Fruit fly (Drosophila melanogaster) whole organism, embryonic: Measurements from ENCODE around the gene CG8065.

Experiments
- Antp ChIP-seq: fragments of 200-800 bp; sonication (Bioruptor generic); optimal IDR thresholded peaks from 3 replicates; lab custom pipeline; 2016; ENCODE audit warnings: missing biosample characterization, missing genetic modification characterization
- Atf3 ChIP-seq: fragments of 200-800 bp; sonication (Bioruptor generic); optimal IDR thresholded peaks from 3 replicates; lab custom pipeline; 2016; ENCODE audit warnings: missing biosample characterization, missing genetic modification characterization
- CG10147 ChIP-seq: fragments of 200-800 bp; sonication (Bioruptor generic); optimal IDR thresholded peaks from 2 replicates; lab custom pipeline; 2019; ENCODE audit warnings: missing biosample characterization, mild to moderate bottlenecking, missing genetic modification characterization, moderate library complexity
- CG10267 ChIP-seq: fragments of 200-800 bp; sonication (Bioruptor generic); optimal IDR thresholded peaks from 2 replicates; lab custom pipeline; 2018; ENCODE audit warnings: missing biosample characterization, mild to moderate bottlenecking, missing genetic modification characterization, moderate library complexity
- CG13287 ChIP-seq: fragments of 200-800 bp; sonication (Bioruptor generic); IDR thresholded peaks from 2 replicates; pipeline ENCODE4 v1.3.6; 2022; ENCODE audit warnings: missing biosample characterization, missing genetic modification characterization; ENCODE audit not compliant: partially characterized antibody
- CG18599 ChIP-seq: fragments of 200-800 bp; sonication (Bioruptor generic); optimal IDR thresholded peaks from 3 replicates; lab custom pipeline; 2017; ENCODE audit warnings: missing biosample characterization, missing genetic modification characterization, mild to moderate bottlenecking, moderate library complexity, missing genetic modification reagents
- CG30403 ChIP-seq: fragments of 200-800 bp; sonication (Bioruptor generic); optimal IDR thresholded peaks from 3 replicates; lab custom pipeline; 2016; ENCODE audit warnings: missing biosample characterization, missing genetic modification characterization
- CG31224 ChIP-seq: fragments of 200-800 bp; sonication (Bioruptor generic); IDR thresholded peaks from 2 replicates; pipeline ENCODE4 v1.3.6; 2022; ENCODE audit warnings: missing biosample characterization, missing genetic modification characterization
- CG31441 ChIP-seq: fragments of 200-800 bp; sonication (Bioruptor generic); IDR thresholded peaks from 2 replicates; pipeline ENCODE4 v1.3.6; 2022; ENCODE audit warnings: missing biosample characterization, missing genetic modification characterization
- CG32532 ChIP-seq: fragments of 200-800 bp; sonication (Bioruptor generic); IDR thresholded peaks from 2 replicates; pipeline ENCODE4 v1.3.6; 2022; ENCODE audit warnings: missing biosample characterization, missing genetic modification characterization
- CG4282 ChIP-seq: fragments of 200-800 bp; sonication (Bioruptor generic); optimal IDR thresholded peaks from 2 replicates; lab custom pipeline; 2016; ENCODE audit warnings: missing biosample characterization, missing genetic modification characterization
- CG5953 ChIP-seq: fragments of 200-800 bp; sonication (Bioruptor generic); IDR thresholded peaks from 2 replicates; pipeline ENCODE4 v1.3.6; 2022; ENCODE audit warnings: missing biosample characterization, missing genetic modification characterization
- CG6765 ChIP-seq: fragments of 200-800 bp; sonication (Bioruptor generic); optimal IDR thresholded peaks from 3 replicates; lab custom pipeline; 2017; ENCODE audit warnings: missing biosample characterization, mild to moderate bottlenecking, missing genetic modification characterization
- CG7357 ChIP-seq: fragments of 200-800 bp; sonication (Bioruptor generic); IDR thresholded peaks from 3 replicates; pipeline ENCODE4 v1.3.6; 2022; ENCODE audit warnings: missing biosample characterization, missing genetic modification characterization
- CG7928 ChIP-seq: fragments of 200-800 bp; sonication (Bioruptor generic); optimal IDR thresholded peaks from 2 replicates; lab custom pipeline; 2017; ENCODE audit warnings: missing biosample characterization, mild to moderate bottlenecking, missing genetic modification characterization
- CG7963 ChIP-seq: fragments of 200-800 bp; sonication (Bioruptor generic); IDR thresholded peaks from 3 replicates; pipeline ENCODE4 v1.3.6; 2022; ENCODE audit warnings: missing biosample characterization, missing genetic modification characterization; ENCODE audit not compliant: partially characterized antibody
- CG8924 ChIP-seq: fragments of 200-800 bp; optimal IDR thresholded peaks from 3 replicates; lab custom pipeline; 2019; ENCODE audit warnings: missing biosample characterization, mild to moderate bottlenecking, missing genetic modification characterization, moderate library complexity
- CkIIα-i1 ChIP-seq: fragments of 200-800 bp; sonication (Bioruptor generic); IDR thresholded peaks from 2 replicates; pipeline ENCODE4 v1.3.6; 2022; ENCODE audit warnings: missing biosample characterization, missing genetic modification characterization
- D19B ChIP-seq: fragments of 200-800 bp; sonication (Bioruptor generic); optimal IDR thresholded peaks from 2 replicates; lab custom pipeline; 2017; ENCODE audit warnings: missing biosample characterization, mild to moderate bottlenecking, missing genetic modification characterization
- Drgx ChIP-seq: fragments of 200-800 bp; sonication (Bioruptor generic); IDR thresholded peaks from 2 replicates; pipeline ENCODE4 v1.3.6; 2022; ENCODE audit warnings: missing biosample characterization, missing genetic modification characterization
- Lpt ChIP-seq: fragments of >200 bp; optimal IDR thresholded peaks from 2 replicates; lab custom pipeline; 2018; ENCODE audit warnings: missing biosample characterization, missing genetic modification characterization
- MBD-R2 ChIP-seq: fragments of 200-800 bp; sonication (Bioruptor generic); IDR thresholded peaks from 2 replicates; pipeline ENCODE4 v1.3.6; 2022; ENCODE audit warnings: missing biosample characterization, missing genetic modification characterization
- Meics ChIP-seq: fragments of 200-800 bp; sonication (Bioruptor generic); optimal IDR thresholded peaks from 2 replicates; lab custom pipeline; 2017; ENCODE audit warnings: missing biosample characterization, mild to moderate bottlenecking, missing genetic modification characterization
- Mes4 ChIP-seq: fragments of 200-800 bp; sonication (Bioruptor generic); optimal IDR thresholded peaks from 2 replicates; lab custom pipeline; 2016; ENCODE audit warnings: missing biosample characterization, missing genetic modification characterization
- Neu2 ChIP-seq: fragments of 200-800 bp; sonication (Bioruptor generic); optimal IDR thresholded peaks from 3 replicates; lab custom pipeline; 2016; ENCODE audit warnings: missing biosample characterization, missing genetic modification characterization, borderline replicate concordance
- Sox100B ChIP-seq: fragments of 200-800 bp; sonication (Bioruptor generic); optimal IDR thresholded peaks from 3 replicates; lab custom pipeline; 2018; ENCODE audit warnings: missing biosample characterization, mild to moderate bottlenecking, missing genetic modification characterization
- Sox102F ChIP-seq: fragments of 200-800 bp; sonication (Bioruptor generic); optimal IDR thresholded peaks from 2 replicates; lab custom pipeline; 2018; ENCODE audit warnings: missing biosample characterization, mild to moderate bottlenecking, missing genetic modification characterization, moderate library complexity
- Ssrp ChIP-seq: fragments of 200-800 bp; sonication (Bioruptor generic); optimal IDR thresholded peaks from 2 replicates; lab custom pipeline; 2018; ENCODE audit warnings: missing biosample characterization, mild to moderate bottlenecking, missing genetic modification characterization, moderate library complexity
- Tbp ChIP-seq: fragments of >200 bp; optimal IDR thresholded peaks from 2 replicates; lab custom pipeline; 2018; ENCODE audit warnings: missing biosample characterization, missing genetic modification characterization
- Usf ChIP-seq: fragments of 200-800 bp; sonication (Bioruptor generic); optimal IDR thresholded peaks from 2 replicates; lab custom pipeline; 2017; ENCODE audit warnings: missing genotype, missing biosample characterization, missing genetic modification characterization
- ap ChIP-seq: fragments of 200-800 bp; sonication (Bioruptor generic); IDR thresholded peaks from 2 replicates; pipeline ENCODE4 v1.3.6; 2022; ENCODE audit warnings: missing biosample characterization, missing genetic modification characterization
- ara ChIP-seq: fragments of 200-800 bp; sonication (Bioruptor generic); IDR thresholded peaks from 2 replicates; pipeline ENCODE4 v1.3.6; 2022; ENCODE audit warnings: missing biosample characterization, missing genetic modification characterization
- bowl ChIP-seq: fragments of 200-800 bp; sonication (Bioruptor generic); IDR thresholded peaks from 2 replicates; pipeline ENCODE4 v1.3.6; 2022; ENCODE audit warnings: missing biosample characterization, missing genetic modification characterization
- cad ChIP-seq: fragments of >200 bp; optimal IDR thresholded peaks from 2 replicates; lab custom pipeline; 2017; ENCODE audit warnings: missing biosample characterization, missing genetic modification characterization
- ci ChIP-seq: fragments of 200-800 bp; sonication (Bioruptor generic); IDR thresholded peaks from 3 replicates; pipeline ENCODE4 v1.3.6; 2022; ENCODE audit warnings: missing biosample characterization, missing genetic modification characterization
- gem ChIP-seq: fragments of 200-800 bp; sonication (Bioruptor generic); optimal IDR thresholded peaks from 2 replicates; lab custom pipeline; 2019; ENCODE audit warnings: missing biosample characterization, mild to moderate bottlenecking, missing genetic modification characterization, moderate library complexity
- hbn ChIP-seq: fragments of 200-800 bp; sonication (Bioruptor generic); IDR thresholded peaks from 2 replicates; pipeline ENCODE4 v1.3.6; 2022; ENCODE audit warnings: missing biosample characterization, missing genetic modification characterization; ENCODE audit not compliant: partially characterized antibody
- kay ChIP-seq: fragments of 200-800 bp; sonication (Bioruptor generic); optimal IDR thresholded peaks from 2 replicates; lab custom pipeline; 2016; ENCODE audit warnings: missing biosample characterization, missing genetic modification characterization
- lilli ChIP-seq: fragments of 200-800 bp; sonication (Bioruptor generic); optimal IDR thresholded peaks from 3 replicates; lab custom pipeline; 2016; ENCODE audit warnings: missing biosample characterization, missing genetic modification characterization
- nom ChIP-seq: fragments of 200-800 bp; sonication (Bioruptor generic); optimal IDR thresholded peaks from 2 replicates; lab custom pipeline; 2017; ENCODE audit warnings: missing biosample characterization, missing genetic modification characterization, mild to moderate bottlenecking, moderate library complexity, missing genetic modification reagents
- peb ChIP-seq: fragments of 200-800 bp; sonication (Bioruptor generic); IDR thresholded peaks from 2 replicates; pipeline ENCODE4 v1.3.6; 2022; ENCODE audit warnings: missing biosample characterization, missing genetic modification characterization
- phol ChIP-seq: fragments of 200-800 bp; sonication (Bioruptor generic); optimal IDR thresholded peaks from 3 replicates; lab custom pipeline; 2018; ENCODE audit warnings: missing biosample characterization, mild to moderate bottlenecking, missing genetic modification characterization, moderate library complexity
- sc ChIP-seq, 3 experiments: fragments of >200 bp in 2 of 3; fragments of 200-800 bp in 1 of 3; sonication (Bioruptor generic) in 1 of 3; optimal IDR thresholded peaks; 2 replicates in 2 of 3; 3 replicates in 1 of 3; lab custom pipeline; 2017; ENCODE audit warnings: mild to moderate bottlenecking in 1 of 3, missing biosample characterization in 1 of 3, missing genetic modification characterization in 1 of 3, missing genetic modification reagents in 1 of 3
- shn ChIP-seq: fragments of 200-800 bp; sonication (Bioruptor generic); optimal IDR thresholded peaks from 3 replicates; lab custom pipeline; 2016; ENCODE audit warnings: missing biosample characterization, missing genetic modification characterization
- sima ChIP-seq: fragments of 200-800 bp; sonication (Bioruptor generic); optimal IDR thresholded peaks from 2 replicates; lab custom pipeline; 2016; ENCODE audit warnings: missing biosample characterization, missing genetic modification characterization
- sna ChIP-seq: fragments of 200-800 bp; sonication (Bioruptor generic); IDR thresholded peaks from 2 replicates; pipeline ENCODE4 v1.3.6; 2022; ENCODE audit warnings: missing biosample characterization, missing genetic modification characterization; ENCODE audit not compliant: partially characterized antibody
- tx ChIP-seq: fragments of 200-800 bp; sonication (Bioruptor generic); optimal IDR thresholded peaks from 2 replicates; lab custom pipeline; 2016; ENCODE audit warnings: missing biosample characterization, missing genetic modification characterization
- unpg ChIP-seq: fragments of 200-800 bp; sonication (Bioruptor generic); optimal IDR thresholded peaks from 3 replicates; lab custom pipeline; 2018; ENCODE audit warnings: missing biosample characterization, mild to moderate bottlenecking, missing genetic modification characterization, moderate library complexity
- vvl ChIP-seq: fragments of 200-800 bp; sonication (Bioruptor generic); IDR thresholded peaks from 2 replicates; pipeline ENCODE4 v1.3.6; 2022; ENCODE audit warnings: missing biosample characterization, missing genetic modification characterization
- wdn ChIP-seq: fragments of 200-800 bp; sonication (Bioruptor generic); IDR thresholded peaks from 2 replicates; pipeline ENCODE4 v1.3.6; 2022; ENCODE audit warnings: missing biosample characterization, missing genetic modification characterization

CG8065 gene

DNA sequence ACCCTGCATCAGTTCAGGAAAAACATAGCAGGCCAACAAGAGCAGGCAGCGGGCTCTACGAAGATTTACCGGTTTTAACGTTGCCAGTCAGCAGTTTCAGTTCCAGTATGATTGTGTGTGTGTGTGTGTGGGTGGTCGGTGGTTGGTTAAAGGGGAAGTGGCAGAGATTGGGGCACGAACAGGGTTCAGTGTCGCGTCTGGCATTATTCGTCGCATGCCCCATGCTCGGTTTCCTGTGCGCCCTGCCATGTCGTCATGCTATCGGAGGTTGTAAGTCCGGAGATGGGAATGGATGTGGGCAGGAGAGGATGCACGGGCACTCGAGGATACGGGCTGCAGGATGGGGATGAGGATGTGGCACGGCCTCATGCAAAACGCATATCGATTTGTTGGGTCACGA, 43.3 kb downstream of the CG8065 start:
- TF ChIP-seq Antp (no peak), nom (GFP tag; lab: Kevin White, UChicago) (peak; percentile 4), D19B (GFP tag; lab: Kevin White, UChicago) (no peak), CG31224 (GFP tag; lab: Robert Waterston, UW) (peak; percentile 68), lilli (no peak), cad (GFP tag; lab: Kevin White, UChicago) (no peak), ci (0 out of 3 replicates have a peak, but pooled peaks have one; percentile 17)

DNA sequence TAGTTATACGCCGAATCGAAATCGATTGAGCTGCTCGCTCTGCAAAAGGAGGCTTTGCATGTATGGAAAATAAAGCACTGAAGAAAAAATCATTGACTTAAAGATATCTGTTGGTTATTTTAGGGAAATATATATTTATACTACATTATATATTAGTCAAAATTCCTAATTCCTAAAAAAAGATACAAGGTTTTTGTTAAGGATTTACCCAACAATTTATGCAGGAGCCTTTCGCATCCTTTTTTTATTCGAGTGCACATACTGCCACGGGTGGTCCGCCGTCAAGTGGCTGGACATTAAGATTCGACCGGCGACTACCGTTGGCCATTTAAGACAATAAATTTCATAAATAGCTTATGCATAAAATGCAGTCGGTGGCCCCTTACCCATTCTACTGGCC, 45.8 kb downstream of the CG8065 start:
- TF ChIP-seq Mes4 (GFP tag; lab: Kevin White, UChicago) = no peak
- no peak for TF ChIP-seq CkIIα-i1 (GFP tag; lab: Robert Waterston, UW)
- TF ChIP-seq kay = no peak
- TF ChIP-seq Tbp = no peak
- no peak for TF ChIP-seq vvl
- TF ChIP-seq CG10267 (tag; lab: Kevin White, UChicago) = no peak
- TF ChIP-seq tx (GFP tag; lab: Kevin White, UChicago) = no peak
- TF ChIP-seq shn (GFP tag; lab: Kevin White, UChicago) = no peak
- TF ChIP-seq CG6765 = no peak
- no peak for TF ChIP-seq ara (GFP tag; lab: Robert Waterston, UW)
- TF ChIP-seq CG7963 (GFP tag; lab: Robert Waterston, UW) = no peak
- TF ChIP-seq Neu2 (GFP tag; lab: Kevin White, UChicago) = no peak
- TF ChIP-seq hbn = no peak
- TF ChIP-seq CG4282 (GFP tag; lab: Kevin White, UChicago) = no peak
- TF ChIP-seq sima (GFP tag; lab: Kevin White, UChicago) = no peak
- no peak for TF ChIP-seq peb (GFP tag; lab: Robert Waterston, UW)

DNA sequence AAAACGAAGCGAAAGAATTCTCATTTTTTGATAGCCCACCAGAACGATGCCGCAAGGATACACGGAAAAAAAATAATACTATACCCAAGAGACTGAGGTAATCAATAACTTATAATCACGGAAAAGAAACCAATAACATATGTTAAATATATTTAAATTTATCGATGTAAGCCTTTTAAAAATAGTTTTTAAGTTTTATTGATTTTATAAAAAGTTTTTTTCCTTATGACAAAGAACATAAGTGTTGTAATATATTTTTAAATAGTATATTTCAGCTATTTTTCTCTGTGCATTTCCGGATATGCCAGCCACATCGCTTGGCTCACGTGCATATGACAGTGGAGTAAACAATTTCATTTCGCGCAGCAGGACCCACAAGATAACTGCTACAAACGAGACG, 47.4 kb downstream of the CG8065 start:
- TF ChIP-seq CG13287 (GFP tag; lab: Robert Waterston, UW) (no peak), Atf3 (GFP tag; lab: Kevin White, UChicago) (no peak), CG10147 (GFP tag; lab: Kevin White, UChicago) (no peak), CG32532 (GFP tag; lab: Robert Waterston, UW) (no peak), sna (GFP tag; lab: Robert Waterston, UW) (no peak), CG7928 (GFP tag; lab: Kevin White, UChicago) (no peak), CG5953 (no peak), phol (tag; lab: Kevin White, UChicago) (peak; percentile 21), Sox100B (GFP tag; lab: Kevin White, UChicago) (peak; percentile 22), MBD-R2 (GFP tag; lab: Robert Waterston, UW) (no peak), Meics (GFP tag; lab: Kevin White, UChicago) (peak; percentile 7), gem (tag; lab: Kevin White, UChicago) (peak; percentile 60), CG18599 (peak; percentile 17), CG31441 (GFP tag; lab: Robert Waterston, UW) (peak; percentile 58), CG8924 (peak; percentile 20), Lpt (GFP tag; lab: Kevin White, UChicago) (no peak), CG4282 (GFP tag; lab: Kevin White, UChicago) (no peak), wdn (GFP tag; lab: Robert Waterston, UW) (no peak), Sox102F (peak; percentile 24), unpg (peak; percentile 20), Drgx (GFP tag; lab: Robert Waterston, UW) (no peak), ap (no peak), Ssrp (tag; lab: Kevin White, UChicago) (no peak), bowl (GFP tag; lab: Robert Waterston, UW) (no peak), sc (optimal IDR thresholded peaks at IDR 0.05; lab: Kevin White, UChicago) (no peak), sc (GFP tag; optimal IDR thresholded peaks at IDR 0.05; lab: Kevin White, UChicago) (no peak), CG7357 (GFP tag; lab: Robert Waterston, UW) (no peak), Usf (GFP tag; lab: Kevin White, UChicago) (no peak), CG30403 (GFP tag; lab: Kevin White, UChicago) (no peak)
